Fruit fly (Drosophila melanogaster) whole organism, embryonic: ENCODE results near the gene mop.

Source experiments
- Aef1 ChIP-seq: fragments of 200-800 bp; sonication (Bioruptor generic); IDR thresholded peaks from 3 replicates; pipeline ENCODE4 v1.3.6; 2022; ENCODE audit warnings: missing biosample characterization, missing genetic modification characterization
- B-H1 ChIP-seq: fragments of 200-800 bp; sonication (Bioruptor generic); IDR thresholded peaks from 3 replicates; pipeline ENCODE4 v1.3.6; 2022; ENCODE audit warnings: missing biosample characterization, missing genetic modification characterization
- BtbVII ChIP-seq: fragments of 200-800 bp; sonication (Bioruptor generic); optimal IDR thresholded peaks from 3 replicates; lab custom pipeline; 2017; ENCODE audit warnings: missing biosample characterization, mild to moderate bottlenecking, missing genetic modification characterization
- CG1024 ChIP-seq: fragments of 200-800 bp; sonication (Bioruptor generic); IDR thresholded peaks from 2 replicates; pipeline ENCODE4 v1.3.6; 2022; ENCODE audit warnings: missing biosample characterization, missing genetic modification characterization
- CG10431 ChIP-seq: fragments of 200-800 bp; sonication (Bioruptor generic); optimal IDR thresholded peaks from 3 replicates; lab custom pipeline; 2018; ENCODE audit warnings: missing biosample characterization, mild to moderate bottlenecking, missing genetic modification characterization
- CG11456 ChIP-seq: fragments of 200-800 bp; sonication (Bioruptor generic); IDR thresholded peaks from 3 replicates; pipeline ENCODE4 v1.3.6; 2022; ENCODE audit warnings: missing biosample characterization, missing genetic modification characterization
- CG11695 ChIP-seq: fragments of 200-800 bp; sonication (Bioruptor generic); IDR thresholded peaks from 3 replicates; pipeline ENCODE4 v1.3.6; 2022; ENCODE audit warnings: missing biosample characterization, missing genetic modification characterization
- CG13296 ChIP-seq: fragments of 200-800 bp; sonication (Bioruptor generic); optimal IDR thresholded peaks from 3 replicates; lab custom pipeline; 2018; ENCODE audit warnings: missing biosample characterization, mild to moderate bottlenecking, missing genetic modification characterization
- CG1529 ChIP-seq: fragments of 200-800 bp; sonication (Bioruptor generic); optimal IDR thresholded peaks from 3 replicates; lab custom pipeline; 2018; ENCODE audit warnings: missing biosample characterization, missing genetic modification characterization
- CG15601 ChIP-seq: fragments of 200-800 bp; sonication (Bioruptor generic); optimal IDR thresholded peaks from 3 replicates; lab custom pipeline; 2019; ENCODE audit warnings: missing biosample characterization, mild to moderate bottlenecking, missing genetic modification characterization, moderate library complexity
- CG15696 ChIP-seq: fragments of 200-800 bp; sonication (Bioruptor generic); optimal IDR thresholded peaks from 2 replicates; lab custom pipeline; 2019; ENCODE audit warnings: missing biosample characterization, mild to moderate bottlenecking, missing genetic modification characterization, moderate library complexity
- CG1647 ChIP-seq: fragments of 200-800 bp; sonication (Bioruptor generic); optimal IDR thresholded peaks from 3 replicates; lab custom pipeline; 2016; ENCODE audit warnings: missing biosample characterization, missing genetic modification characterization
- CG17385 ChIP-seq: fragments of 200-800 bp; sonication (Bioruptor generic); optimal IDR thresholded peaks from 3 replicates; lab custom pipeline; 2018; ENCODE audit warnings: missing biosample characterization, mild to moderate bottlenecking, missing genetic modification characterization
- CG4730 ChIP-seq: fragments of 200-800 bp; sonication (Bioruptor generic); IDR thresholded peaks from 2 replicates; pipeline ENCODE4 v1.3.6; 2022; ENCODE audit warnings: missing biosample characterization, missing genetic modification characterization
- CG5245 ChIP-seq: fragments of 200-800 bp; sonication (Bioruptor generic); optimal IDR thresholded peaks from 3 replicates; lab custom pipeline; 2016; ENCODE audit warnings: missing biosample characterization, missing genetic modification characterization
- CG7556 ChIP-seq: fragments of 200-800 bp; sonication (Bioruptor generic); optimal IDR thresholded peaks from 2 replicates; lab custom pipeline; 2017; ENCODE audit warnings: missing biosample characterization, mild to moderate bottlenecking, missing genetic modification characterization
- CG7963 ChIP-seq: fragments of 200-800 bp; sonication (Bioruptor generic); IDR thresholded peaks from 3 replicates; pipeline ENCODE4 v1.3.6; 2022; ENCODE audit warnings: missing biosample characterization, missing genetic modification characterization; ENCODE audit not compliant: partially characterized antibody
- Chrac-16 ChIP-seq: fragments of 200-800 bp; sonication (Bioruptor generic); optimal IDR thresholded peaks from 3 replicates; lab custom pipeline; 2016; ENCODE audit warnings: missing biosample characterization, missing genetic modification characterization
- CkIIα-i1 ChIP-seq: fragments of 200-800 bp; sonication (Bioruptor generic); IDR thresholded peaks from 2 replicates; pipeline ENCODE4 v1.3.6; 2022; ENCODE audit warnings: missing biosample characterization, missing genetic modification characterization
- D ChIP-seq, 2 experiments: fragments of 200-800 bp in 1 of 2; fragments of >200 bp in 1 of 2; sonication (Bioruptor generic) in 1 of 2; optimal IDR thresholded peaks; 2 replicates in 1 of 2; 3 replicates in 1 of 2; lab custom pipeline; 2017; ENCODE audit warnings: mild to moderate bottlenecking in 1 of 2, missing biosample characterization in 1 of 2, missing genetic modification characterization in 1 of 2, missing genetic modification reagents in 1 of 2
- Dip3 ChIP-seq: fragments of 200-800 bp; sonication (Bioruptor generic); optimal IDR thresholded peaks from 3 replicates; lab custom pipeline; 2016; ENCODE audit warnings: missing biosample characterization, missing genetic modification characterization
- Dp ChIP-seq: fragments of 200-800 bp; sonication (Bioruptor generic); optimal IDR thresholded peaks from 2 replicates; lab custom pipeline; 2018; ENCODE audit warnings: missing biosample characterization, mild to moderate bottlenecking, missing genetic modification characterization, moderate library complexity
- H2.0 ChIP-seq: fragments of 200-800 bp; sonication (Bioruptor generic); IDR thresholded peaks from 2 replicates; pipeline ENCODE4 v1.3.6; 2022; ENCODE audit warnings: missing biosample characterization, missing genetic modification characterization
- Lhr ChIP-seq: fragments of 200-800 bp; sonication (Bioruptor generic); optimal IDR thresholded peaks from 3 replicates; lab custom pipeline; 2017; ENCODE audit warnings: mild to moderate bottlenecking, missing biosample characterization, missing genetic modification reagents, missing genetic modification characterization
- Lim3 ChIP-seq: fragments of 200-800 bp; sonication (Bioruptor generic); IDR thresholded peaks from 2 replicates; pipeline ENCODE4 v1.3.6; 2022; ENCODE audit warnings: missing biosample characterization, missing genetic modification characterization
- MESR4 ChIP-seq: fragments of 200-800 bp; sonication (Bioruptor generic); optimal IDR thresholded peaks from 2 replicates; lab custom pipeline; 2018; ENCODE audit warnings: missing biosample characterization, mild to moderate bottlenecking, missing genetic modification characterization, moderate library complexity
- Mrtf ChIP-seq: fragments of 200-800 bp; sonication (Bioruptor generic); IDR thresholded peaks from 3 replicates; pipeline ENCODE4 v1.3.6; 2022; ENCODE audit warnings: missing biosample characterization, missing genetic modification characterization
- Nf-YB ChIP-seq: fragments of 200-800 bp; sonication (Bioruptor generic); optimal IDR thresholded peaks from 3 replicates; lab custom pipeline; 2019; ENCODE audit warnings: missing biosample characterization, mild to moderate bottlenecking, missing genetic modification characterization, moderate library complexity
- NfI ChIP-seq: fragments of 200-800 bp; sonication (Bioruptor generic); optimal IDR thresholded peaks from 3 replicates; lab custom pipeline; 2018; ENCODE audit warnings: missing biosample characterization, mild to moderate bottlenecking, missing genetic modification characterization, moderate library complexity
- PHDP ChIP-seq: fragments of 200-800 bp; sonication (Bioruptor generic); optimal IDR thresholded peaks from 3 replicates; lab custom pipeline; 2018; ENCODE audit warnings: missing biosample characterization, mild to moderate bottlenecking, missing genetic modification characterization, moderate library complexity
- Ravus ChIP-seq: fragments of 200-800 bp; sonication (Bioruptor generic); IDR thresholded peaks from 2 replicates; pipeline ENCODE4 v1.3.6; 2022; ENCODE audit warnings: missing biosample characterization, missing genetic modification characterization
- ac ChIP-seq: fragments of 200-800 bp; sonication (Bioruptor generic); optimal IDR thresholded peaks from 3 replicates; lab custom pipeline; 2017; ENCODE audit warnings: missing biosample characterization, mild to moderate bottlenecking, missing genetic modification characterization
- btn ChIP-seq: fragments of 200-800 bp; sonication (Bioruptor generic); optimal IDR thresholded peaks from 2 replicates; lab custom pipeline; 2016; ENCODE audit warnings: missing biosample characterization, missing genetic modification characterization
- danr ChIP-seq: fragments of 200-800 bp; sonication (Bioruptor generic); IDR thresholded peaks from 2 replicates; pipeline ENCODE4 v1.3.6; 2022; ENCODE audit warnings: missing biosample characterization, missing genetic modification characterization
- dati ChIP-seq: fragments of 200-800 bp; sonication (Bioruptor generic); IDR thresholded peaks from 2 replicates; pipeline ENCODE4 v1.3.6; 2022; ENCODE audit warnings: missing biosample characterization, missing genetic modification characterization
- dm ChIP-seq: fragments of 200-800 bp; sonication (Bioruptor generic); optimal IDR thresholded peaks from 3 replicates; lab custom pipeline; 2016; ENCODE audit warnings: missing biosample characterization, missing genetic modification characterization
- dysf ChIP-seq: fragments of 200-800 bp; sonication (Bioruptor generic); IDR thresholded peaks from 3 replicates; pipeline ENCODE4 v1.3.6; 2022; ENCODE audit warnings: missing biosample characterization, missing genetic modification characterization
- ewg ChIP-seq: fragments of 200-800 bp; sonication (Bioruptor generic); optimal IDR thresholded peaks from 3 replicates; lab custom pipeline; 2017; ENCODE audit warnings: mild to moderate bottlenecking, missing biosample characterization, missing genetic modification reagents, missing genetic modification characterization
- gro ChIP-seq: fragments of 200-800 bp; sonication (Bioruptor generic); optimal IDR thresholded peaks from 2 replicates; lab custom pipeline; 2016; ENCODE audit warnings: missing biosample characterization, missing genetic modification characterization
- kah ChIP-seq: fragments of 200-800 bp; sonication (Bioruptor generic); optimal IDR thresholded peaks from 2 replicates; lab custom pipeline; 2018; ENCODE audit warnings: missing biosample characterization, mild to moderate bottlenecking, missing genetic modification characterization
- nerfin-1 ChIP-seq: fragments of 200-800 bp; sonication (Bioruptor generic); optimal IDR thresholded peaks from 3 replicates; lab custom pipeline; 2019; ENCODE audit warnings: missing biosample characterization, mild to moderate bottlenecking, missing genetic modification characterization, moderate library complexity
- nom ChIP-seq: fragments of 200-800 bp; sonication (Bioruptor generic); optimal IDR thresholded peaks from 2 replicates; lab custom pipeline; 2017; ENCODE audit warnings: missing biosample characterization, missing genetic modification characterization, mild to moderate bottlenecking, moderate library complexity, missing genetic modification reagents
- pb ChIP-seq: fragments of 200-800 bp; sonication (Bioruptor generic); optimal IDR thresholded peaks from 3 replicates; lab custom pipeline; 2016; ENCODE audit warnings: missing biosample characterization, missing genetic modification characterization
- psq ChIP-seq: fragments of 200-800 bp; sonication (Bioruptor generic); optimal IDR thresholded peaks from 2 replicates; lab custom pipeline; 2017; ENCODE audit warnings: missing biosample characterization, missing genetic modification characterization
- pzg ChIP-seq: fragments of 200-800 bp; sonication (Bioruptor generic); optimal IDR thresholded peaks from 3 replicates; lab custom pipeline; 2018; ENCODE audit warnings: missing biosample characterization, mild to moderate bottlenecking, missing genetic modification characterization, moderate library complexity
- rib ChIP-seq: fragments of 200-800 bp; sonication (Bioruptor generic); IDR thresholded peaks from 2 replicates; pipeline ENCODE4 v1.3.6; 2022; ENCODE audit warnings: missing biosample characterization, missing genetic modification characterization
- sisA ChIP-seq: fragments of 200-800 bp; sonication (Bioruptor generic); IDR thresholded peaks from 2 replicates; pipeline ENCODE4 v1.3.6; 2022; ENCODE audit warnings: missing biosample characterization, missing genetic modification characterization
- stc ChIP-seq: fragments of 200-800 bp; sonication (Bioruptor generic); IDR thresholded peaks from 2 replicates; pipeline ENCODE4 v1.3.6; 2022; ENCODE audit warnings: missing biosample characterization, missing genetic modification characterization
- tna ChIP-seq: fragments of 200-800 bp; sonication (Bioruptor generic); IDR thresholded peaks from 2 replicates; pipeline ENCODE4 v1.3.6; 2022; ENCODE audit warnings: missing biosample characterization, missing genetic modification characterization; ENCODE audit not compliant: partially characterized antibody

The mop gene

dm6 chr3L:14801854-14802616 is 26.1 kb upstream of the mop start, which contains the start of gene NHP2 (continued):
- no peak for TF ChIP-seq pb (GFP tag; lab: Kevin White, UChicago)
- peak; percentile 71 for TF ChIP-seq Aef1
- TF ChIP-seq CG1024 (GFP tag; lab: Robert Waterston, UW) = peak; percentile 71
- TF ChIP-seq H2.0 (GFP tag; lab: Robert Waterston, UW) = peak; percentile 63
- TF ChIP-seq nerfin-1 (tag; lab: Kevin White, UChicago) = peak; percentile 65
- TF ChIP-seq BtbVII (GFP tag; lab: Kevin White, UChicago) = peak; percentile 70
- peak; percentile 84 for TF ChIP-seq stc (GFP tag; lab: Robert Waterston, UW)
- no peak for TF ChIP-seq PHDP (tag; lab: Kevin White, UChicago)
- TF ChIP-seq Ravus (GFP tag; lab: Robert Waterston, UW) = peak; percentile 29
- TF ChIP-seq Dp (GFP tag; lab: Kevin White, UChicago) = peak; percentile 57
- peak; percentile 68 for TF ChIP-seq CG15601 (tag; lab: Kevin White, UChicago)
- peak; percentile 69 for TF ChIP-seq Chrac-16
- no peak for TF ChIP-seq CG7963 (GFP tag; lab: Robert Waterston, UW)
- TF ChIP-seq CG11456 = no peak; the same call in 1 of the 3 replicates
- peak; percentile 85 for TF ChIP-seq dysf (GFP tag; lab: Robert Waterston, UW)
- peak; percentile 89 for TF ChIP-seq MESR4 (GFP tag; lab: Kevin White, UChicago)
- TF ChIP-seq Dip3 (GFP tag; lab: Kevin White, UChicago) = peak; percentile 50
- TF ChIP-seq NfI (GFP tag; lab: Kevin White, UChicago) = peak; percentile 87
- no peak for TF ChIP-seq CG1529
- peak; percentile 68 for TF ChIP-seq gro (GFP tag; lab: Kevin White, UChicago)
- peak; percentile 80 for TF ChIP-seq CG7556
- TF ChIP-seq CG13296 = no peak
- TF ChIP-seq psq (GFP tag; lab: Kevin White, UChicago) = peak; percentile 72
- peak; percentile 89 for TF ChIP-seq Lhr (GFP tag; lab: Kevin White, UChicago)
- 0 out of 2 replicates have a peak, but pooled peaks have one; percentile 29 for TF ChIP-seq tna (GFP tag; lab: Robert Waterston, UW)
- no peak; the same call in 2 of the 3 replicates for TF ChIP-seq Mrtf (GFP tag; lab: Robert Waterston, UW)
- peak; percentile 57; the same call in 1 of the 2 replicates for TF ChIP-seq Lim3 (GFP tag; lab: Robert Waterston, UW)
- TF ChIP-seq CG4730 (GFP tag; lab: Robert Waterston, UW) = peak; percentile 49
- TF ChIP-seq kah (GFP tag; lab: Kevin White, UChicago) = peak; percentile 76
- no peak for TF ChIP-seq dati (GFP tag; lab: Robert Waterston, UW)
- peak; percentile 68 for TF ChIP-seq sisA
- peak; percentile 72 for TF ChIP-seq B-H1 (GFP tag; lab: Robert Waterston, UW)
- peak; percentile 94 for TF ChIP-seq pzg (GFP tag; lab: Kevin White, UChicago)
- peak; percentile 78 for TF ChIP-seq CG5245 (GFP tag; lab: Kevin White, UChicago)
- TF ChIP-seq ewg (GFP tag; lab: Kevin White, UChicago) = no peak
- peak; percentile 83 for TF ChIP-seq CG11695
- TF ChIP-seq dm = peak; percentile 99
- peak; percentile 65 for TF ChIP-seq Nf-YB (GFP tag; lab: Kevin White, UChicago)
- peak; percentile 31; the same call in 1 of the 2 replicates for TF ChIP-seq danr (GFP tag; lab: Robert Waterston, UW)
- TF ChIP-seq CG1647 = peak; percentile 48
- no peak for TF ChIP-seq CG17385
- TF ChIP-seq ac (GFP tag; lab: Kevin White, UChicago) = peak; percentile 34
- TF ChIP-seq CkIIα-i1 = no peak; the same call in 1 of the 2 replicates
- TF ChIP-seq rib (GFP tag; lab: Robert Waterston, UW) = peak; percentile 60; the same call in 1 of the 2 replicates
- TF ChIP-seq CG10431 (GFP tag; lab: Kevin White, UChicago) = peak; percentile 44
- peak; percentile 58 for TF ChIP-seq nom (GFP tag; lab: Kevin White, UChicago)
- TF ChIP-seq btn (GFP tag; lab: Kevin White, UChicago) = no peak
- TF ChIP-seq D (optimal IDR thresholded peaks at IDR 0.05; lab: Kevin White, UChicago) = no peak
- TF ChIP-seq D (GFP tag; optimal IDR thresholded peaks at IDR 0.05; lab: Kevin White, UChicago) = peak; percentile 57
- TF ChIP-seq CG15696 (tag; lab: Kevin White, UChicago) = peak; percentile 67
